Worm (Caenorhabditis elegans) whole organism, L2 larva: ENCODE results near the gene T12G3.11.

Experiments used
- aly-2 ChIP-seq: fragments of 150-350 bp; optimal IDR thresholded peaks from 2 replicates; lab custom pipeline; 2014; ENCODE audit warnings: missing biosample characterization, missing genetic modification characterization
- egl-27 ChIP-seq: sonication (generic microtip); optimal IDR thresholded peaks from 3 replicates; lab custom pipeline; 2017; ENCODE audit warnings: missing biosample characterization, missing genetic modification reagents, missing genetic modification characterization
- elt-1 ChIP-seq: fragments of 150-350 bp; optimal IDR thresholded peaks from 2 replicates; lab custom pipeline; 2014; ENCODE audit warnings: missing biosample characterization, missing genetic modification characterization
- elt-3 ChIP-seq: sonication (generic microtip); optimal IDR thresholded peaks from 2 replicates; lab custom pipeline; 2017; ENCODE audit warnings: missing biosample characterization, missing genetic modification characterization
- lin-13 ChIP-seq: fragments of 150-350 bp; optimal IDR thresholded peaks from 2 replicates; lab custom pipeline; 2014; ENCODE audit warnings: missing biosample characterization, missing genetic modification reagents, missing genetic modification characterization
- lin-39 ChIP-seq: fragments of 150-350 bp; optimal IDR thresholded peaks from 2 replicates; lab custom pipeline; 2014; ENCODE audit warnings: missing biosample characterization, missing genetic modification reagents, missing genetic modification characterization
- nhr-77 ChIP-seq: fragments of 150-350 bp; optimal IDR thresholded peaks from 2 replicates; lab custom pipeline; 2014; ENCODE audit warnings: missing biosample characterization, missing genetic modification characterization
- skn-1 ChIP-seq: sonication (generic microtip); optimal IDR thresholded peaks from 2 replicates; lab custom pipeline; 2017; ENCODE audit warnings: missing biosample characterization, missing genetic modification characterization
- ztf-11 ChIP-seq: sonication (generic microtip); optimal IDR thresholded peaks from 2 replicates; lab custom pipeline; 2017; ENCODE audit warnings: missing biosample characterization, missing genetic modification characterization

DNA sequence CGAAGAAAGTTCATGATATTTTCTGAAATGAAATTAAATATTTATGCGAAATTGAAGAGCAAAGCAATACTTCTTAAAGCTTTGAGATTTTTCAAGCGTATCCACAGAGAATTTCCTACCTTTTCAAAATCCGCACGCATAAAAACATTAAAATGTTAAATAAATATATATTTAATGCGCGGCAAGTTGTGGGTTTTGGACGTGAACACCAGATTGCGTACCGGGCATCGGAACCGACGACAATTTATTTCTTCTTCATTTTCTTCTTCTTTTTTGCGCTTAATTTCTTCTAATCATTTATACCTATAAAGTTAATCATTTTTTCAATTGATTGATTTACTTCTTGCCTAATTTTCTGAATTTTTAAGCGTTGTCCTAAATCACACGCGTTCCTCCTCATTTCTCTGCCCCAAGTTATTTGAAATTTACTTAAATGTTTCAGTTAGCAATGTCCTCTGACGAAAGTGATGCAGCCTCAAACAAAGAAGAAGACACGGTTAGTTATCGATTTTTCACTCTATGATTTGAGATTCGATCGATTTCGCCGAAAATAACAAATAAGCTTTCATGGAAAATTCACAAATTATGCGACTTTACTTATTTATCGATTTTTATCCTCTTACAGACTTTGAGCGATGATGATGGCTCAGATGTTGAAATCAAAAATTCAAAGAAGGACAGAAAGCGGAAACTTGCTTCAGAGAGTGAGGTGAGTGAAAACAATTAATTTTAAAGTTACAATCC, 21.6 kb upstream of the T12G3.11 start, which contains the start of the genes bre-5 and spt-5:
- TF ChIP-seq elt-3 (tag; lab: Kevin White, UChicago), result no peak
- TF ChIP-seq ztf-11 (tag; lab: Kevin White, UChicago), result no peak
- no peak for TF ChIP-seq nhr-77 (tag; lab: Kevin White, UChicago)
- TF ChIP-seq skn-1 (tag; lab: Kevin White, UChicago), result no peak
- no peak for TF ChIP-seq aly-2 (tag; lab: Kevin White, UChicago)
- no peak for TF ChIP-seq lin-13 (GFP tag; lab: Kevin White, UChicago)
- TF ChIP-seq lin-39, result no peak
- no peak for TF ChIP-seq elt-1 (tag; lab: Kevin White, UChicago)
- no peak for TF ChIP-seq egl-27 (tag; lab: Kevin White, UChicago)
